Fruit fly (Drosophila melanogaster) whole organism, embryonic: ENCODE measurements around the gene eIF3l.
A peak's percentile ranks its signal among the peaks of the same experiment; 100 is the strongest.

Source experiments
- Abd-B ChIP-seq: fragments of 200-800 bp; sonication (Bioruptor generic); optimal IDR thresholded peaks from 2 replicates; lab custom pipeline; 2018; ENCODE audit warnings: missing biosample characterization, mild to moderate bottlenecking, missing genetic modification characterization, moderate library complexity
- B-H1 ChIP-seq: fragments of 200-800 bp; sonication (Bioruptor generic); IDR thresholded peaks from 3 replicates; pipeline ENCODE4 v1.3.6; 2022; ENCODE audit warnings: missing biosample characterization, missing genetic modification characterization
- Bgb ChIP-seq: fragments of 200-800 bp; sonication (Bioruptor generic); IDR thresholded peaks from 2 replicates; pipeline ENCODE4 v1.3.6; 2022; ENCODE audit warnings: missing biosample characterization, missing genetic modification characterization; ENCODE audit not compliant: partially characterized antibody
- Blimp-1 ChIP-seq: fragments of 200-800 bp; sonication (Bioruptor generic); optimal IDR thresholded peaks from 3 replicates; lab custom pipeline; 2018; ENCODE audit warnings: missing biosample characterization, missing genetic modification characterization, mild to moderate bottlenecking, moderate library complexity, missing genetic modification reagents
- CG10209 ChIP-seq: fragments of 200-800 bp; sonication (Bioruptor generic); optimal IDR thresholded peaks from 3 replicates; lab custom pipeline; 2017; ENCODE audit warnings: missing biosample characterization, mild to moderate bottlenecking, missing genetic modification characterization, missing genetic modification reagents
- CG1024 ChIP-seq: fragments of 200-800 bp; sonication (Bioruptor generic); IDR thresholded peaks from 2 replicates; pipeline ENCODE4 v1.3.6; 2022; ENCODE audit warnings: missing biosample characterization, missing genetic modification characterization
- CG10366 ChIP-seq: fragments of 200-800 bp; sonication (Bioruptor generic); IDR thresholded peaks from 2 replicates; pipeline ENCODE4 v1.3.6; 2022; ENCODE audit warnings: missing biosample characterization, missing genetic modification characterization
- CG10959 ChIP-seq: fragments of 200-800 bp; sonication (Bioruptor generic); IDR thresholded peaks from 2 replicates; pipeline ENCODE4 v1.3.6; 2022; ENCODE audit warnings: missing biosample characterization, missing genetic modification characterization
- CG12155 ChIP-seq: fragments of 200-800 bp; sonication (Bioruptor generic); optimal IDR thresholded peaks from 3 replicates; lab custom pipeline; 2016; ENCODE audit warnings: missing biosample characterization, missing genetic modification characterization
- CG12219 ChIP-seq: fragments of 200-800 bp; sonication (Bioruptor generic); optimal IDR thresholded peaks from 3 replicates; lab custom pipeline; 2018; ENCODE audit warnings: missing biosample characterization, mild to moderate bottlenecking, missing genetic modification characterization
- CG12236 ChIP-seq: fragments of 200-800 bp; sonication (Bioruptor generic); optimal IDR thresholded peaks from 2 replicates; lab custom pipeline; 2016; ENCODE audit warnings: missing biosample characterization, missing genetic modification characterization
- CG12299 ChIP-seq: fragments of 200-800 bp; sonication (Bioruptor generic); optimal IDR thresholded peaks from 2 replicates; lab custom pipeline; 2018; ENCODE audit warnings: missing biosample characterization, mild to moderate bottlenecking, missing genetic modification characterization
- CG12769 ChIP-seq: fragments of 200-800 bp; sonication (Bioruptor generic); optimal IDR thresholded peaks from 2 replicates; lab custom pipeline; 2019; ENCODE audit warnings: missing biosample characterization, mild to moderate bottlenecking, missing genetic modification characterization, moderate library complexity
- CG16863 ChIP-seq: fragments of 200-800 bp; sonication (Bioruptor generic); optimal IDR thresholded peaks from 3 replicates; lab custom pipeline; 2016; ENCODE audit warnings: missing biosample characterization, missing genetic modification characterization
- CG18476 ChIP-seq: fragments of 200-800 bp; sonication (Bioruptor generic); optimal IDR thresholded peaks from 2 replicates; lab custom pipeline; 2016; ENCODE audit warnings: missing biosample characterization, mild to moderate bottlenecking, missing genetic modification characterization
- CG2116 ChIP-seq: fragments of 200-800 bp; sonication (Bioruptor generic); optimal IDR thresholded peaks from 3 replicates; lab custom pipeline; 2018; ENCODE audit warnings: missing biosample characterization, mild to moderate bottlenecking, missing genetic modification characterization
- CG2129 ChIP-seq: fragments of 200-800 bp; sonication (Bioruptor generic); IDR thresholded peaks from 2 replicates; pipeline ENCODE4 v1.3.6; 2022; ENCODE audit warnings: missing biosample characterization, missing genetic modification characterization; ENCODE audit not compliant: partially characterized antibody
- CG2199 ChIP-seq: fragments of 200-800 bp; sonication (Bioruptor generic); IDR thresholded peaks from 3 replicates; pipeline ENCODE4 v1.3.6; 2022; ENCODE audit warnings: missing biosample characterization, missing genetic modification characterization
- CG32772 ChIP-seq: fragments of 200-800 bp; sonication (Bioruptor generic); IDR thresholded peaks from 2 replicates; pipeline ENCODE4 v1.3.6; 2022; ENCODE audit warnings: missing biosample characterization, missing genetic modification characterization
- CG6791 ChIP-seq: fragments of 200-800 bp; sonication (Bioruptor generic); IDR thresholded peaks from 3 replicates; pipeline ENCODE4 v1.3.6; 2022; ENCODE audit warnings: missing biosample characterization, missing genetic modification characterization; ENCODE audit not compliant: partially characterized antibody
- CG7271 ChIP-seq: fragments of 200-800 bp; sonication (Bioruptor generic); optimal IDR thresholded peaks from 2 replicates; lab custom pipeline; 2018; ENCODE audit warnings: missing biosample characterization, mild to moderate bottlenecking, missing genetic modification characterization, moderate library complexity
- CG9437 ChIP-seq: fragments of 200-800 bp; sonication (Bioruptor generic); optimal IDR thresholded peaks from 2 replicates; lab custom pipeline; 2018; ENCODE audit warnings: missing biosample characterization, mild to moderate bottlenecking, missing genetic modification characterization
- CG9876 ChIP-seq: fragments of 200-800 bp; sonication (Bioruptor generic); optimal IDR thresholded peaks from 2 replicates; lab custom pipeline; 2016; ENCODE audit warnings: missing biosample characterization, missing genetic modification characterization
- ERR ChIP-seq: fragments of 200-800 bp; sonication (Bioruptor generic); optimal IDR thresholded peaks from 2 replicates; lab custom pipeline; 2016; ENCODE audit warnings: missing biosample characterization, missing genetic modification characterization
- Hr51 ChIP-seq, 2 experiments: fragments of 200-800 bp; sonication (Bioruptor generic); optimal IDR thresholded peaks; 2 replicates in 1 of 2; 3 replicates in 1 of 2; lab custom pipeline; 2016 to 2018; ENCODE audit warnings: missing biosample characterization in 2 of 2, missing genetic modification characterization in 2 of 2, mild to moderate bottlenecking in 1 of 2, moderate library complexity in 1 of 2
- Rx ChIP-seq: fragments of 200-800 bp; sonication (Bioruptor generic); IDR thresholded peaks from 2 replicates; pipeline ENCODE4 v1.3.6; 2022; ENCODE audit warnings: missing biosample characterization, missing genetic modification characterization
- Sox100B ChIP-seq: fragments of 200-800 bp; sonication (Bioruptor generic); optimal IDR thresholded peaks from 3 replicates; lab custom pipeline; 2018; ENCODE audit warnings: missing biosample characterization, mild to moderate bottlenecking, missing genetic modification characterization
- Usf ChIP-seq: fragments of 200-800 bp; sonication (Bioruptor generic); optimal IDR thresholded peaks from 2 replicates; lab custom pipeline; 2017; ENCODE audit warnings: missing genotype, missing biosample characterization, missing genetic modification characterization
- abd-A ChIP-seq: fragments of 200-800 bp; sonication (Bioruptor generic); optimal IDR thresholded peaks from 3 replicates; lab custom pipeline; 2019; ENCODE audit warnings: missing biosample characterization, mild to moderate bottlenecking, missing genetic modification characterization, moderate library complexity
- aop ChIP-seq: fragments of 200-800 bp; sonication (Bioruptor generic); IDR thresholded peaks from 2 replicates; pipeline ENCODE4 v1.3.6; 2022; ENCODE audit warnings: missing biosample characterization, missing genetic modification characterization
- ase ChIP-seq: fragments of 200-800 bp; sonication (Bioruptor generic); IDR thresholded peaks from 3 replicates; pipeline ENCODE4 v1.3.6; 2022; ENCODE audit warnings: missing biosample characterization, missing genetic modification characterization
- bbx ChIP-seq: fragments of 200-800 bp; sonication (Bioruptor generic); IDR thresholded peaks from 2 replicates; pipeline ENCODE4 v1.3.6; 2022; ENCODE audit warnings: missing biosample characterization, missing genetic modification characterization; ENCODE audit not compliant: partially characterized antibody
- bsh ChIP-seq, 2 experiments: fragments of 200-800 bp; sonication (Bioruptor generic); optimal IDR thresholded peaks; 2 replicates each; lab custom pipeline; 2017 to 2018; ENCODE audit warnings: mild to moderate bottlenecking in 2 of 2, missing biosample characterization in 2 of 2, missing genetic modification characterization in 2 of 2, moderate library complexity in 1 of 2
- chinmo ChIP-seq: fragments of 200-800 bp; sonication (Bioruptor generic); IDR thresholded peaks from 4 replicates; pipeline ENCODE4 v1.3.6; 2022; ENCODE audit warnings: missing biosample characterization, missing genetic modification characterization; ENCODE audit not compliant: partially characterized antibody
- eyg ChIP-seq: fragments of 200-800 bp; sonication (Bioruptor generic); optimal IDR thresholded peaks from 3 replicates; lab custom pipeline; 2016; ENCODE audit warnings: missing biosample characterization, missing genetic modification characterization
- gfzf ChIP-seq: fragments of 200-800 bp; sonication (Bioruptor generic); optimal IDR thresholded peaks from 2 replicates; lab custom pipeline; 2016; ENCODE audit warnings: missing biosample characterization, mild to moderate bottlenecking, missing genetic modification characterization, moderate library complexity
- jumu ChIP-seq: fragments of 200-800 bp; sonication (Bioruptor generic); optimal IDR thresholded peaks from 3 replicates; lab custom pipeline; 2016; ENCODE audit warnings: missing biosample characterization, missing genetic modification characterization
- lmd ChIP-seq: fragments of 200-800 bp; sonication (Bioruptor generic); IDR thresholded peaks from 2 replicates; pipeline ENCODE4 v1.3.6; 2022; ENCODE audit warnings: missing biosample characterization, missing genetic modification characterization
- mld ChIP-seq: fragments of 200-800 bp; sonication (Bioruptor generic); IDR thresholded peaks from 3 replicates; pipeline ENCODE4 v1.3.6; 2022; ENCODE audit warnings: missing biosample characterization, missing genetic modification characterization; ENCODE audit not compliant: partially characterized antibody
- nom ChIP-seq: fragments of 200-800 bp; sonication (Bioruptor generic); optimal IDR thresholded peaks from 2 replicates; lab custom pipeline; 2017; ENCODE audit warnings: missing biosample characterization, missing genetic modification characterization, mild to moderate bottlenecking, moderate library complexity, missing genetic modification reagents
- otp ChIP-seq: fragments of 200-800 bp; sonication (Bioruptor generic); IDR thresholded peaks from 3 replicates; pipeline ENCODE4, ENCODE4 v1.3.6; 2022; ENCODE audit warnings: missing biosample characterization, missing genetic modification characterization
- prd ChIP-seq, 3 experiments: fragments of >200 bp in 2 of 3; fragments of 200-800 bp in 1 of 3; sonication (Bioruptor generic) in 1 of 3; optimal IDR thresholded peaks in 2 of 3; IDR thresholded peaks in 1 of 3; 2 replicates in 2 of 3; 3 replicates in 1 of 3; pipeline versions ENCODE4 v1.3.6 to Lab custom; 2017 to 2022; ENCODE audit warnings: missing biosample characterization in 1 of 3, missing genetic modification characterization in 1 of 3
- shn ChIP-seq: fragments of 200-800 bp; sonication (Bioruptor generic); optimal IDR thresholded peaks from 3 replicates; lab custom pipeline; 2016; ENCODE audit warnings: missing biosample characterization, missing genetic modification characterization
- sqz ChIP-seq: fragments of 200-800 bp; sonication (Bioruptor generic); optimal IDR thresholded peaks from 3 replicates; lab custom pipeline; 2018; ENCODE audit warnings: missing biosample characterization, mild to moderate bottlenecking, missing genetic modification characterization
- sr ChIP-seq: fragments of 200-800 bp; sonication (Bioruptor generic); IDR thresholded peaks from 3 replicates; pipeline ENCODE4 v1.3.6; 2022; ENCODE audit warnings: missing biosample characterization, missing genetic modification characterization
- tio ChIP-seq: fragments of 200-800 bp; sonication (Bioruptor generic); optimal IDR thresholded peaks from 2 replicates; lab custom pipeline; 2017; ENCODE audit warnings: missing biosample characterization, missing genetic modification characterization, inconsistent platforms
- unc-4 ChIP-seq: fragments of 200-800 bp; sonication (Bioruptor generic); IDR thresholded peaks from 2 replicates; pipeline ENCODE4 v1.3.6; 2022; ENCODE audit warnings: missing biosample characterization, missing genetic modification characterization; ENCODE audit not compliant: partially characterized antibody

eIF3l gene

DNA sequence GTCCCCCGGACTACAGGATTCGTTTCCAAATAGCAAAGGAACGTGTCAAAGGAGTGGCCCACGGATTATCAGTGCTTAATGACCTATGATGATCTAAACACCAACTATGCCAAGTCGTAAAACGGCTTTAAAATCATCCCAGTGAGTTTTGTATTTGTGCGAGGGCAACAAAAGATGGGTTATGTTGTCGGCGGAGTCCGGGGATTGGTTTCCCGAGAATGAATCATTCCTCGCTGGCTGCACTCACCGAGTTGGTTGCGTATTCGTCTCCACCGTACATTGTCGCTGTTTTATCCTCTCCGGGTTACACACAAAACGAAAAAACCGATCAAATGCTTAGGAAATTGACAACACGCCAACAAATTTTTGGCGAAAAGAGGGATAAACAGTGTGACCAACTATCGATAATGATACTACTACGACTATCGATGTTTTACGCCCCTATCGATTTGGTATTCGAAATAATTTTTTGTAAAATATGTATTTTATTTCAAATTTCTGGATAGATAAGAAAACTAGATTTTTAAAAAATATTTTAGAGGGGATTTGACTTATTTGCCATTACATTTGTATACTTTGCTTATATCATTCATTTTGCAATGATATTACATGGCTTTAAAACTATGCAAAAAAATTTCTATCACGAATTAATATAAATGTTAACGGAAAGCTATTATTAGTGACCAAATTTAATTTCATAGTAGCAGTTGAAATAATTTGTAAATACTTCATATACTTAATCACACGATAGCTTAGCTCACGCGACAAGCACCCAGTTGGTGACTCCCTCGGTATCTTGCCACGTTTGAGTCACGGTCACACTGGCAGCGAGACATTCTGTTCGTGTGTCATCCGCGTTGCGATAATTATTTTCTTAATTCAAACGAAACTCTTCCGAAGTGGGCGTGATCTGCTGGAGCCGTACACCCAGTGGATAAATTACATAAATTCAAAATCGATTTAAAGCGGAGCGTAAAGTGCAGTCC, at the start of gene eIF3l, which contains the start of gene Nrx-IV (continued):
- TF ChIP-seq CG12155 (GFP tag; lab: Kevin White, UChicago): peak; percentile 32
- TF ChIP-seq eyg (GFP tag; lab: Kevin White, UChicago): no peak
- TF ChIP-seq sqz (GFP tag; lab: Kevin White, UChicago): no peak
- TF ChIP-seq mld (GFP tag; lab: Robert Waterston, UW): no peak
- TF ChIP-seq bbx (GFP tag; lab: Robert Waterston, UW): peak; percentile 28
- TF ChIP-seq CG10209 (GFP tag; lab: Kevin White, UChicago): no peak
- TF ChIP-seq abd-A: no peak
- no peak for TF ChIP-seq shn (GFP tag; lab: Kevin White, UChicago)
- no peak for TF ChIP-seq prd (optimal IDR thresholded peaks at IDR 0.05; lab: Kevin White, UChicago)
- no peak for TF ChIP-seq prd (GFP tag; IDR thresholded peaks at IDR 0.05; lab: Robert Waterston, UW)
- TF ChIP-seq Sox100B (GFP tag; lab: Kevin White, UChicago): no peak
- peak; percentile 81 for TF ChIP-seq gfzf (GFP tag; lab: Kevin White, UChicago)
- no peak for TF ChIP-seq CG32772 (GFP tag; lab: Robert Waterston, UW)
- TF ChIP-seq CG6791 (GFP tag; lab: Robert Waterston, UW): peak; percentile 56
- no peak for TF ChIP-seq CG12236 (GFP tag; lab: Kevin White, UChicago)
- TF ChIP-seq CG2129 (GFP tag; lab: Robert Waterston, UW): no peak
- no peak for TF ChIP-seq ERR
- no peak for TF ChIP-seq B-H1 (GFP tag; lab: Robert Waterston, UW)
- TF ChIP-seq CG12219 (GFP tag; lab: Kevin White, UChicago): no peak
- TF ChIP-seq ase (GFP tag; lab: Robert Waterston, UW): no peak
- TF ChIP-seq CG18476: no peak
- TF ChIP-seq otp (GFP tag; lab: Robert Waterston, UW): no peak
- TF ChIP-seq CG10366 (GFP tag; lab: Robert Waterston, UW): no peak
- TF ChIP-seq chinmo (GFP tag; lab: Robert Waterston, UW): no peak
- no peak for TF ChIP-seq CG16863 (GFP tag; lab: Kevin White, UChicago)
- no peak for TF ChIP-seq Abd-B
- TF ChIP-seq CG9876: no peak
- TF ChIP-seq unc-4 (GFP tag; lab: Robert Waterston, UW): peak; percentile 71
- TF ChIP-seq CG2116 (GFP tag; lab: Kevin White, UChicago): peak; percentile 47
- TF ChIP-seq CG1024 (GFP tag; lab: Robert Waterston, UW): no peak
- no peak for TF ChIP-seq CG10959 (GFP tag; lab: Robert Waterston, UW)
- TF ChIP-seq Bgb (GFP tag; lab: Robert Waterston, UW): peak; percentile 40; the same call in 1 of the 2 replicates
- no peak for TF ChIP-seq CG12299
- no peak for TF ChIP-seq nom (GFP tag; lab: Kevin White, UChicago)
- TF ChIP-seq Rx (GFP tag; lab: Robert Waterston, UW): no peak
- no peak for TF ChIP-seq bsh (GFP tag; optimal IDR thresholded peaks at IDR 0.05; lab: Kevin White, UChicago)
- no peak for TF ChIP-seq aop
- no peak for TF ChIP-seq tio (GFP tag; lab: Kevin White, UChicago)
- TF ChIP-seq Blimp-1 (GFP tag; lab: Kevin White, UChicago): no peak
- TF ChIP-seq lmd (GFP tag; lab: Robert Waterston, UW): no peak
- no peak for TF ChIP-seq jumu (GFP tag; lab: Kevin White, UChicago)
- TF ChIP-seq CG9437 (GFP tag; lab: Kevin White, UChicago): peak; percentile 30
- no peak for TF ChIP-seq Hr51 (GFP tag; optimal IDR thresholded peaks at IDR 0.05; lab: Kevin White, UChicago)
- no peak for TF ChIP-seq Usf
- no peak for TF ChIP-seq CG7271 (tag; lab: Kevin White, UChicago)
- TF ChIP-seq CG12769 (tag; lab: Kevin White, UChicago): peak; percentile 12
- TF ChIP-seq CG2199 (GFP tag; lab: Robert Waterston, UW): no peak
- TF ChIP-seq sr (GFP tag; lab: Robert Waterston, UW): no peak
